Fruit fly (Drosophila melanogaster) whole organism, embryonic: ENCODE data around the gene RpL14.
A peak's percentile ranks its signal among the peaks of the same experiment; 100 is the strongest.

Experiments
- Adf1 ChIP-seq: fragments of 200-800 bp; sonication (Bioruptor generic); IDR thresholded peaks from 2 replicates; pipeline ENCODE4 v1.3.6; 2022; ENCODE audit warnings: missing biosample characterization, missing genetic modification characterization
- Atf3 ChIP-seq: fragments of 200-800 bp; sonication (Bioruptor generic); optimal IDR thresholded peaks from 3 replicates; lab custom pipeline; 2016; ENCODE audit warnings: missing biosample characterization, missing genetic modification characterization
- Bdp1 ChIP-seq: fragments of 200-800 bp; sonication (Bioruptor generic); optimal IDR thresholded peaks from 3 replicates; lab custom pipeline; 2016; ENCODE audit warnings: missing biosample characterization, missing genetic modification characterization
- CG11085 ChIP-seq: fragments of 200-800 bp; sonication (Bioruptor generic); IDR thresholded peaks from 2 replicates; pipeline ENCODE4 v1.3.6; 2022; ENCODE audit warnings: missing biosample characterization, missing genetic modification characterization
- CG11456 ChIP-seq: fragments of 200-800 bp; sonication (Bioruptor generic); IDR thresholded peaks from 3 replicates; pipeline ENCODE4 v1.3.6; 2022; ENCODE audit warnings: missing biosample characterization, missing genetic modification characterization
- CG11695 ChIP-seq: fragments of 200-800 bp; sonication (Bioruptor generic); IDR thresholded peaks from 3 replicates; pipeline ENCODE4 v1.3.6; 2022; ENCODE audit warnings: missing biosample characterization, missing genetic modification characterization
- CG11723 ChIP-seq: fragments of 200-800 bp; sonication (Bioruptor generic); optimal IDR thresholded peaks from 2 replicates; lab custom pipeline; 2017; ENCODE audit warnings: missing biosample characterization, mild to moderate bottlenecking, missing genetic modification characterization
- CG12744 ChIP-seq: fragments of 200-800 bp; sonication (Bioruptor generic); optimal IDR thresholded peaks from 2 replicates; lab custom pipeline; 2016; ENCODE audit warnings: missing biosample characterization, missing genetic modification characterization
- CG13424 ChIP-seq: fragments of 200-800 bp; sonication (Bioruptor generic); optimal IDR thresholded peaks from 2 replicates; lab custom pipeline; 2019; ENCODE audit warnings: missing biosample characterization, mild to moderate bottlenecking, missing genetic modification characterization, moderate library complexity
- CG13624 ChIP-seq: fragments of 200-800 bp; sonication (Bioruptor generic); optimal IDR thresholded peaks from 2 replicates; lab custom pipeline; 2016; ENCODE audit warnings: missing biosample characterization, missing genetic modification characterization
- CG15479 ChIP-seq: fragments of 200-800 bp; sonication (Bioruptor generic); optimal IDR thresholded peaks from 3 replicates; lab custom pipeline; 2019; ENCODE audit warnings: missing biosample characterization, mild to moderate bottlenecking, missing genetic modification characterization, moderate library complexity
- CG15696 ChIP-seq: fragments of 200-800 bp; sonication (Bioruptor generic); optimal IDR thresholded peaks from 2 replicates; lab custom pipeline; 2019; ENCODE audit warnings: missing biosample characterization, mild to moderate bottlenecking, missing genetic modification characterization, moderate library complexity
- CG16815 ChIP-seq: fragments of 200-800 bp; sonication (Bioruptor generic); optimal IDR thresholded peaks from 3 replicates; lab custom pipeline; 2017; ENCODE audit warnings: missing biosample characterization, mild to moderate bottlenecking, missing genetic modification characterization
- CG17186 ChIP-seq: fragments of 200-800 bp; sonication (Bioruptor generic); optimal IDR thresholded peaks from 3 replicates; lab custom pipeline; 2017; ENCODE audit warnings: missing biosample characterization, missing genetic modification reagents, missing genetic modification characterization
- CG17359 ChIP-seq: fragments of 200-800 bp; sonication (Bioruptor generic); optimal IDR thresholded peaks from 3 replicates; lab custom pipeline; 2018; ENCODE audit warnings: missing biosample characterization, mild to moderate bottlenecking, missing genetic modification characterization, moderate library complexity
- CG17568 ChIP-seq: fragments of 200-800 bp; sonication (Bioruptor generic); optimal IDR thresholded peaks from 2 replicates; lab custom pipeline; 2018; ENCODE audit warnings: missing biosample characterization, mild to moderate bottlenecking, missing genetic modification characterization, moderate library complexity
- CG17612 ChIP-seq: fragments of 200-800 bp; sonication (Bioruptor generic); IDR thresholded peaks from 2 replicates; pipeline ENCODE4 v1.3.6; 2022; ENCODE audit warnings: missing biosample characterization, missing genetic modification characterization
- CG17802 ChIP-seq: fragments of 200-800 bp; sonication (Bioruptor generic); optimal IDR thresholded peaks from 2 replicates; lab custom pipeline; 2018; ENCODE audit warnings: missing biosample characterization, mild to moderate bottlenecking, missing genetic modification characterization, moderate library complexity
- CG2129 ChIP-seq: fragments of 200-800 bp; sonication (Bioruptor generic); IDR thresholded peaks from 2 replicates; pipeline ENCODE4 v1.3.6; 2022; ENCODE audit warnings: missing biosample characterization, missing genetic modification characterization; ENCODE audit not compliant: partially characterized antibody
- CG2199 ChIP-seq: fragments of 200-800 bp; sonication (Bioruptor generic); IDR thresholded peaks from 3 replicates; pipeline ENCODE4 v1.3.6; 2022; ENCODE audit warnings: missing biosample characterization, missing genetic modification characterization
- CG31388 ChIP-seq: fragments of 200-800 bp; sonication (Bioruptor generic); optimal IDR thresholded peaks from 2 replicates; lab custom pipeline; 2016; ENCODE audit warnings: missing biosample characterization, missing genetic modification characterization
- CG3407 ChIP-seq: fragments of 200-800 bp; sonication (Bioruptor generic); optimal IDR thresholded peaks from 2 replicates; lab custom pipeline; 2018; ENCODE audit warnings: missing biosample characterization, mild to moderate bottlenecking, missing genetic modification characterization
- CG4404 ChIP-seq: fragments of 200-800 bp; sonication (Bioruptor generic); IDR thresholded peaks from 2 replicates; pipeline ENCODE4 v1.3.6; 2022; ENCODE audit warnings: missing biosample characterization, missing genetic modification characterization
- CG4854 ChIP-seq: fragments of 200-800 bp; sonication (Bioruptor generic); optimal IDR thresholded peaks from 2 replicates; lab custom pipeline; 2016; ENCODE audit warnings: missing biosample characterization, missing genetic modification characterization, inconsistent platforms
- CG6854 ChIP-seq: fragments of 200-800 bp; sonication (Bioruptor generic); optimal IDR thresholded peaks from 3 replicates; lab custom pipeline; 2017; ENCODE audit warnings: missing biosample characterization, mild to moderate bottlenecking, missing genetic modification characterization
- CG9437 ChIP-seq: fragments of 200-800 bp; sonication (Bioruptor generic); optimal IDR thresholded peaks from 2 replicates; lab custom pipeline; 2018; ENCODE audit warnings: missing biosample characterization, mild to moderate bottlenecking, missing genetic modification characterization
- Dek ChIP-seq: fragments of 200-800 bp; sonication (Bioruptor generic); optimal IDR thresholded peaks from 3 replicates; lab custom pipeline; 2019; ENCODE audit warnings: missing biosample characterization, mild to moderate bottlenecking, missing genetic modification characterization, moderate library complexity
- Dp ChIP-seq: fragments of 200-800 bp; sonication (Bioruptor generic); optimal IDR thresholded peaks from 2 replicates; lab custom pipeline; 2018; ENCODE audit warnings: missing biosample characterization, mild to moderate bottlenecking, missing genetic modification characterization, moderate library complexity
- Eip74EF ChIP-seq, 2 experiments: fragments of 200-800 bp in 1 of 2; fragments of >200 bp in 1 of 2; sonication (Bioruptor generic) in 1 of 2; optimal IDR thresholded peaks; 2 replicates each; lab custom pipeline; 2017 to 2019; ENCODE audit warnings: missing biosample characterization in 2 of 2, missing genetic modification characterization in 2 of 2, mild to moderate bottlenecking in 1 of 2, moderate library complexity in 1 of 2
- Lhr ChIP-seq: fragments of 200-800 bp; sonication (Bioruptor generic); optimal IDR thresholded peaks from 3 replicates; lab custom pipeline; 2017; ENCODE audit warnings: mild to moderate bottlenecking, missing biosample characterization, missing genetic modification reagents, missing genetic modification characterization
- MTF-1 ChIP-seq: fragments of 200-800 bp; sonication (Bioruptor generic); optimal IDR thresholded peaks from 2 replicates; lab custom pipeline; 2018; ENCODE audit warnings: missing biosample characterization, mild to moderate bottlenecking, missing genetic modification characterization, borderline replicate concordance
- Med ChIP-seq: fragments of 200-800 bp; sonication (Bioruptor generic); peaks from one replicate; lab custom pipeline; 2016; ENCODE audit warnings: missing biosample characterization, missing genetic modification characterization, mild to moderate bottlenecking, inconsistent platforms, moderate library complexity
- Meics ChIP-seq: fragments of 200-800 bp; sonication (Bioruptor generic); optimal IDR thresholded peaks from 2 replicates; lab custom pipeline; 2017; ENCODE audit warnings: missing biosample characterization, mild to moderate bottlenecking, missing genetic modification characterization
- Spps ChIP-seq: fragments of 200-800 bp; sonication (Bioruptor generic); optimal IDR thresholded peaks from 2 replicates; lab custom pipeline; 2018; ENCODE audit warnings: missing biosample characterization, mild to moderate bottlenecking, missing genetic modification characterization
- Trl ChIP-seq, 3 experiments: fragments of >200 bp in 2 of 3; fragments of 200-800 bp in 1 of 3; sonication (Bioruptor generic) in 1 of 3; optimal IDR thresholded peaks; 2 replicates in 1 of 3; 3 replicates in 2 of 3; lab custom pipeline; 2016 to 2017; ENCODE audit warnings: missing biosample characterization in 1 of 3, missing genetic modification characterization in 1 of 3
- ara ChIP-seq: fragments of 200-800 bp; sonication (Bioruptor generic); IDR thresholded peaks from 2 replicates; pipeline ENCODE4 v1.3.6; 2022; ENCODE audit warnings: missing biosample characterization, missing genetic modification characterization
- ato ChIP-seq: fragments of 200-800 bp; sonication (Bioruptor generic); IDR thresholded peaks from 2 replicates; pipeline ENCODE4 v1.3.6; 2022; ENCODE audit warnings: missing biosample characterization, missing genetic modification characterization; ENCODE audit not compliant: partially characterized antibody
- chinmo ChIP-seq: fragments of 200-800 bp; sonication (Bioruptor generic); IDR thresholded peaks from 4 replicates; pipeline ENCODE4 v1.3.6; 2022; ENCODE audit warnings: missing biosample characterization, missing genetic modification characterization; ENCODE audit not compliant: partially characterized antibody
- dimm ChIP-seq: fragments of 200-800 bp; sonication (Bioruptor generic); IDR thresholded peaks from 2 replicates; pipeline ENCODE4 v1.3.6; 2022; ENCODE audit warnings: missing biosample characterization, missing genetic modification characterization
- ems ChIP-seq: fragments of 200-800 bp; sonication (Bioruptor generic); optimal IDR thresholded peaks from 3 replicates; lab custom pipeline; 2016; ENCODE audit warnings: missing biosample characterization, missing genetic modification characterization
- gsb ChIP-seq: fragments of 200-800 bp; sonication (Bioruptor generic); IDR thresholded peaks from 2 replicates; pipeline ENCODE4 v1.3.6; 2022; ENCODE audit warnings: missing biosample characterization, missing genetic modification characterization
- lab ChIP-seq: fragments of 200-800 bp; sonication (Bioruptor generic); optimal IDR thresholded peaks from 3 replicates; lab custom pipeline; 2017; ENCODE audit warnings: missing biosample characterization, missing genetic modification characterization, mild to moderate bottlenecking, moderate library complexity, missing genetic modification reagents
- lola ChIP-seq, 3 experiments: fragments of >200 bp in 2 of 3; fragments of 200-800 bp in 1 of 3; sonication (Bioruptor generic) in 1 of 3; optimal IDR thresholded peaks; 2 replicates each; lab custom pipeline; 2017 to 2019; ENCODE audit warnings: missing biosample characterization in 3 of 3, missing genetic modification characterization in 3 of 3, mild to moderate bottlenecking in 1 of 3, moderate library complexity in 1 of 3
- luna ChIP-seq: fragments of 200-800 bp; sonication (Bioruptor generic); optimal IDR thresholded peaks from 2 replicates; lab custom pipeline; 2016; ENCODE audit warnings: missing biosample characterization, missing genetic modification characterization
- maf-S ChIP-seq: fragments of 200-800 bp; sonication (Bioruptor generic); optimal IDR thresholded peaks from 2 replicates; lab custom pipeline; 2016; ENCODE audit warnings: missing biosample characterization, missing genetic modification characterization
- mld ChIP-seq: fragments of 200-800 bp; sonication (Bioruptor generic); IDR thresholded peaks from 3 replicates; pipeline ENCODE4 v1.3.6; 2022; ENCODE audit warnings: missing biosample characterization, missing genetic modification characterization; ENCODE audit not compliant: partially characterized antibody
- nau ChIP-seq: fragments of 200-800 bp; sonication (Bioruptor generic); optimal IDR thresholded peaks from 3 replicates; lab custom pipeline; 2017; ENCODE audit warnings: missing biosample characterization, mild to moderate bottlenecking, missing genetic modification characterization, missing genetic modification reagents
- sisA ChIP-seq: fragments of 200-800 bp; sonication (Bioruptor generic); IDR thresholded peaks from 2 replicates; pipeline ENCODE4 v1.3.6; 2022; ENCODE audit warnings: missing biosample characterization, missing genetic modification characterization
- toy ChIP-seq: fragments of 200-800 bp; sonication (Bioruptor generic); IDR thresholded peaks from 2 replicates; pipeline ENCODE4 v1.3.6; 2022; ENCODE audit warnings: missing biosample characterization, missing genetic modification characterization

The RpL14 gene

DNA sequence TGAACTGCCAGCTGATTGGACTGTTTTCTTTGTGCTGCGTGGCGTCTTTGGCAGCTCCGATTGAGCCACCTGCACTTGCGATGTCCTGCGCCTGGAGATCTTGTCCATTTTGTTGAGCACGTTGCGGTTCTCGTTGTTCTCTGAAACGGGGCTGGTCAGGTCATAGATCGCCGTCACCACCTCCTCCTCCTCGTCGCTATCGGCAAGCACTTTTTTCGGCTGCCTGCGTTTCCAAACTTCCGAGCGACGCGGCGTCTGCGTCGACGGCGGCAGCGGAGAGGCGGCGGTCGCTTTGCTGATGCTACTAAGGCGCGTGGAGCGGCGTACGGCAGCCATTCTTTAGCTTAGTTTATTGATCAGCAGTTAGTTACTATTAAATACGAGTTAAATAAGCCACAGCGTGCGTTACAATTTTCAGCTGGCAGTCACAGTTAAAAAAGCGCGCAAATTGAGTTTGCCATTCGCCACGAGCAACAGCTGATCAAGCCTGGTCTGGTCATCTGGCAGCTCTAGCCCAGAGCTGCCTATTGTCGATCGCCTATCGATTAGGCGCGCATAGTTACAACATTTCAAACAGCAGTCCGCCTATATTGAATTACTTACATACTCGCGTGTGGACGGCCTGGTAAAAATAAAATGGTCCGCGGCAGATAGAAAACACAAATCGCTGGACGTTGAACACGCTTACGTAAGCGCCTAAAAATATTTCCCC lies 33.0 kb downstream of the RpL14 start, which contains the start of gene Cdc6 (continued):
- no peak for TF ChIP-seq CG9437 (GFP tag; lab: Kevin White, UChicago)
- peak; percentile 92 for TF ChIP-seq Adf1 (GFP tag; lab: Robert Waterston, UW)
- TF ChIP-seq toy (GFP tag; lab: Robert Waterston, UW): no peak
- TF ChIP-seq Meics (GFP tag; lab: Kevin White, UChicago): no peak
- no peak for TF ChIP-seq CG11695
- TF ChIP-seq ems (GFP tag; lab: Kevin White, UChicago): no peak
- no peak for TF ChIP-seq CG13624
- peak; percentile 48 for TF ChIP-seq Lhr (GFP tag; lab: Kevin White, UChicago)
- no peak for TF ChIP-seq CG16815 (GFP tag; lab: Kevin White, UChicago)
- TF ChIP-seq CG31388: no peak
- TF ChIP-seq sisA (GFP tag; lab: Robert Waterston, UW): no peak
- no peak for TF ChIP-seq CG2199 (GFP tag; lab: Robert Waterston, UW)
- no peak for TF ChIP-seq ato
- no peak for TF ChIP-seq CG13424 (tag; lab: Kevin White, UChicago)
- no peak for TF ChIP-seq CG2129 (GFP tag; lab: Robert Waterston, UW)
- no peak for TF ChIP-seq nau (GFP tag; lab: Kevin White, UChicago)
- no peak for TF ChIP-seq CG4854
- no peak for TF ChIP-seq CG11723 (GFP tag; lab: Kevin White, UChicago)
- TF ChIP-seq CG4404 (GFP tag; lab: Robert Waterston, UW): no peak
- no peak for TF ChIP-seq CG3407
- TF ChIP-seq CG15696 (tag; lab: Kevin White, UChicago): no peak
- TF ChIP-seq Atf3 (GFP tag; lab: Kevin White, UChicago): no peak
- no peak for TF ChIP-seq CG15479 (GFP tag; lab: Kevin White, UChicago)
- no peak for TF ChIP-seq gsb (GFP tag; lab: Robert Waterston, UW)
- no peak for TF ChIP-seq CG17568 (GFP tag; lab: Kevin White, UChicago)
- TF ChIP-seq CG17802 (tag; lab: Kevin White, UChicago): no peak
- TF ChIP-seq lab (GFP tag; lab: Kevin White, UChicago): no peak
- TF ChIP-seq MTF-1: no peak
- TF ChIP-seq Dek: no peak
- TF ChIP-seq CG17612 (GFP tag; lab: Robert Waterston, UW): no peak
- no peak for TF ChIP-seq CG11456 (GFP tag; lab: Robert Waterston, UW)
- TF ChIP-seq Spps (tag; lab: Kevin White, UChicago): no peak
- no peak for TF ChIP-seq CG17359 (tag; lab: Kevin White, UChicago)
- no peak for TF ChIP-seq Bdp1 (GFP tag; lab: Kevin White, UChicago)
- no peak for TF ChIP-seq dimm (GFP tag; lab: Robert Waterston, UW)
- TF ChIP-seq lola (GFP tag; optimal IDR thresholded peaks at IDR 0.05; lab: Kevin White, UChicago): no peak
- TF ChIP-seq Med (GFP tag; lab: Kevin White, UChicago): peak; percentile 78
- no peak for TF ChIP-seq CG11085
- TF ChIP-seq mld (GFP tag; lab: Robert Waterston, UW): no peak
- no peak for TF ChIP-seq maf-S (GFP tag; lab: Kevin White, UChicago)
- TF ChIP-seq Trl (optimal IDR thresholded peaks at IDR 0.05; lab: Kevin White, UChicago): no peak
- TF ChIP-seq Trl (GFP tag; optimal IDR thresholded peaks at IDR 0.05; lab: Kevin White, UChicago): no peak
- TF ChIP-seq Eip74EF (GFP tag; optimal IDR thresholded peaks at IDR 0.05; lab: Kevin White, UChicago): no peak
- no peak for TF ChIP-seq ara (GFP tag; lab: Robert Waterston, UW)
- TF ChIP-seq CG6854 (GFP tag; lab: Kevin White, UChicago): no peak
- TF ChIP-seq chinmo (GFP tag; lab: Robert Waterston, UW): no peak
- peak; percentile 99 for TF ChIP-seq Dp (GFP tag; lab: Kevin White, UChicago)
- TF ChIP-seq CG12744: no peak
- TF ChIP-seq CG17186 (GFP tag; lab: Kevin White, UChicago): peak; percentile 74
- no peak for TF ChIP-seq luna (GFP tag; lab: Kevin White, UChicago)
